Fruit fly (Drosophila melanogaster): ENCODE results near the gene Skp2.
A peak's percentile ranks its signal among the peaks of the same experiment; 100 is the strongest.

Skp2 gene

dm6 chr3R:4381079-4381919 lies 43.8 kb upstream of the Skp2 start, which contains the start of gene Cont (continued):
- TF ChIP-seq CG13775 (GFP tag; optimal IDR thresholded peaks at IDR 0.05) (no peak), ewg (GFP tag; optimal IDR thresholded peaks at IDR 0.05) (peak; percentile 6), B-H1 (GFP tag; IDR thresholded peaks at IDR 0.05) (no peak), repo (GFP tag; optimal IDR thresholded peaks at IDR 0.05) (no peak), CG8944 (GFP tag; optimal IDR thresholded peaks at IDR 0.05) (no peak), Doc3 (GFP tag; IDR thresholded peaks at IDR 0.05; ENCODE audit: partially characterized antibody) (peak; percentile 89), MTF-1 (GFP tag; optimal IDR thresholded peaks at IDR 0.05; ENCODE audit: borderline replicate concordance) (no peak), CG12219 (GFP tag; optimal IDR thresholded peaks at IDR 0.05) (no peak), Rx (GFP tag; IDR thresholded peaks at IDR 0.05) (no peak), NfI (GFP tag; optimal IDR thresholded peaks at IDR 0.05) (no peak), CG14050 (GFP tag; IDR thresholded peaks at IDR 0.05) (no peak), Bdp1 (GFP tag; optimal IDR thresholded peaks at IDR 0.05) (no peak), CG6689 (GFP tag; IDR thresholded peaks at IDR 0.05) (no peak), CG6654 (GFP tag; optimal IDR thresholded peaks at IDR 0.05) (no peak), CG2712 (tag; optimal IDR thresholded peaks at IDR 0.05) (peak; percentile 31), Kr (GFP tag; optimal IDR thresholded peaks at IDR 0.05) (no peak), lilli (GFP tag; optimal IDR thresholded peaks at IDR 0.05) (peak; percentile 49), esg (GFP tag; conservative IDR thresholded peaks at IDR 0.05) (no peak), CG31224 (GFP tag; IDR thresholded peaks at IDR 0.05) (no peak), CG3163 (GFP tag; optimal IDR thresholded peaks at IDR 0.05) (no peak), ham (GFP tag; IDR thresholded peaks at IDR 0.05) (no peak), Ets97D (GFP tag; optimal IDR thresholded peaks at IDR 0.05) (peak; percentile 38), Fer3 (tag; optimal IDR thresholded peaks at IDR 0.05) (no peak), unc-4 (GFP tag; IDR thresholded peaks at IDR 0.05; ENCODE audit: partially characterized antibody) (peak; percentile 94), chn (GFP tag; optimal IDR thresholded peaks at IDR 0.05) (no peak), gce (GFP tag; IDR thresholded peaks at IDR 0.05) (no peak), mld (GFP tag; IDR thresholded peaks at IDR 0.05; ENCODE audit: partially characterized antibody) (peak; percentile 82), CG14965 (GFP tag; optimal IDR thresholded peaks at IDR 0.05; ENCODE audit: borderline replicate concordance) (no peak), run (tag; optimal IDR thresholded peaks at IDR 0.05) (no peak), Atf-2 (GFP tag; optimal IDR thresholded peaks at IDR 0.05) (no peak), CG4282 (GFP tag; optimal IDR thresholded peaks at IDR 0.05) (no peak), eve (GFP tag; optimal IDR thresholded peaks at IDR 0.05) (no peak), lola (GFP tag; optimal IDR thresholded peaks at IDR 0.05) (no peak), phol (tag; optimal IDR thresholded peaks at IDR 0.05) (peak; percentile 68), CG30431 (GFP tag; optimal IDR thresholded peaks at IDR 0.05) (no peak), grau (tag; optimal IDR thresholded peaks at IDR 0.05) (peak; percentile 5), CG4328 (GFP tag; optimal IDR thresholded peaks at IDR 0.05) (no peak), lov (optimal IDR thresholded peaks at IDR 0.05) (no peak), lov (GFP tag; IDR thresholded peaks at IDR 0.05) (no peak), HmgZ (tag; optimal IDR thresholded peaks at IDR 0.05) (peak; percentile 58), Sox102F (GFP tag; optimal IDR thresholded peaks at IDR 0.05) (no peak), Rfx (GFP tag; IDR thresholded peaks at IDR 0.05) (peak; percentile 59), CrebB (tag; optimal IDR thresholded peaks at IDR 0.05) (no peak), CG7271 (tag; optimal IDR thresholded peaks at IDR 0.05) (no peak), Ptx1 (GFP tag; IDR thresholded peaks at IDR 0.05) (no peak), bsh (GFP tag; optimal IDR thresholded peaks at IDR 0.05) (no peak), CG3995 (GFP tag; optimal IDR thresholded peaks at IDR 0.05) (no peak), chif (GFP tag; optimal IDR thresholded peaks at IDR 0.05) (no peak), HHEX (GFP tag; optimal IDR thresholded peaks at IDR 0.05) (no peak), CG3726 (GFP tag; IDR thresholded peaks at IDR 0.05) (no peak)
